Worm (Caenorhabditis elegans) whole organism, L4 larva: ENCODE measurements around the gene T25E4.2.

ENCODE experiments used
- D1046.2 ChIP-seq: fragments of 200-800 bp; sonication (Bioruptor generic); IDR thresholded peaks from 2 replicates; pipeline ENCODE4 v1.3.6; 2022; ENCODE audit warnings: missing genetic modification characterization, missing compliant biosample characterization
- F10B5.3 ChIP-seq: sonication (generic microtip); optimal IDR thresholded peaks from 2 replicates; lab custom pipeline; 2016; ENCODE audit warnings: mild to moderate bottlenecking, missing genetic modification characterization, missing compliant biosample characterization
- T26A8.4 ChIP-seq: fragments of 200-800 bp; sonication (Bioruptor generic); IDR thresholded peaks from 2 replicates; pipeline ENCODE4 v1.3.6; 2022; ENCODE audit warnings: missing genetic modification characterization, missing compliant biosample characterization
- Y48G9A.11 ChIP-seq: fragments of 200-800 bp; sonication (Bioruptor generic); IDR thresholded peaks from 2 replicates; pipeline ENCODE4 v1.3.6; 2022; ENCODE audit warnings: missing genetic modification reagents, missing genetic modification characterization, missing compliant biosample characterization
- arid-1 ChIP-seq: fragments of 200-800 bp; sonication (Bioruptor generic); conservative IDR thresholded peaks from 2 replicates; pipeline ENCODE4 v1.3.6; 2022; ENCODE audit warnings: missing genetic modification reagents, missing genetic modification characterization, missing compliant biosample characterization
- ceh-44 ChIP-seq: fragments of 200-800 bp; sonication (Bioruptor generic); IDR thresholded peaks from 2 replicates; pipeline ENCODE4 v1.3.6; 2022; ENCODE audit warnings: missing genetic modification reagents, missing genetic modification characterization, missing compliant biosample characterization
- ceh-82 ChIP-seq: sonication (generic microtip); optimal IDR thresholded peaks from 2 replicates; lab custom pipeline; 2017; ENCODE audit warnings: missing biosample characterization, missing genetic modification characterization
- ces-1 ChIP-seq: fragments of 150-350 bp; sonication (generic microtip); optimal IDR thresholded peaks from 4 replicates; lab custom pipeline; 2014; ENCODE audit warnings: missing biosample characterization, missing genetic modification reagents, missing genetic modification characterization
- ctbp-1 ChIP-seq: fragments of 200-800 bp; sonication (Bioruptor generic); IDR thresholded peaks from 2 replicates; pipeline ENCODE4 v1.3.6; 2022; ENCODE audit warnings: missing genetic modification reagents, missing genetic modification characterization, missing compliant biosample characterization
- daf-16 ChIP-seq, 3 experiments: sonication (generic microtip); optimal IDR thresholded peaks; 2 replicates each; lab custom pipeline; 2016 to 2017; ENCODE audit warnings: missing genetic modification characterization in 3 of 3, missing genetic modification reagents in 3 of 3, mild to moderate bottlenecking in 2 of 3, missing compliant biosample characterization in 2 of 3, missing biosample characterization in 1 of 3, moderate library complexity in 1 of 3
- dmd-6 ChIP-seq: fragments of 200-800 bp; sonication (Bioruptor generic); IDR thresholded peaks from 2 replicates; pipeline ENCODE4 v1.3.6; 2022; ENCODE audit warnings: missing genetic modification reagents, missing genetic modification characterization, missing compliant biosample characterization
- dmd-8 ChIP-seq: fragments of 200-800 bp; sonication (Bioruptor generic); IDR thresholded peaks from 2 replicates; pipeline ENCODE4 v1.3.6; 2022; ENCODE audit warnings: missing genetic modification characterization, missing compliant biosample characterization
- dve-1 ChIP-seq: sonication (generic microtip); optimal IDR thresholded peaks from 2 replicates; lab custom pipeline; 2017; ENCODE audit warnings: antibody characterized with exemption, mild to moderate bottlenecking, missing genetic modification characterization, missing compliant biosample characterization; ENCODE audit not compliant: insufficient read depth
- egl-27 ChIP-seq: sonication (generic microtip); optimal IDR thresholded peaks from 3 replicates; lab custom pipeline; 2017; ENCODE audit warnings: missing biosample characterization, missing genetic modification reagents, missing genetic modification characterization
- fkh-10 ChIP-seq: fragments of 150-350 bp; optimal IDR thresholded peaks from 2 replicates; lab custom pipeline; 2014; ENCODE audit warnings: missing biosample characterization, missing genetic modification reagents, missing genetic modification characterization
- hif-1 ChIP-seq, 2 experiments: sonication (generic microtip); optimal IDR thresholded peaks; 2 replicates each; lab custom pipeline; 2016 to 2017; ENCODE audit warnings: missing compliant biosample characterization in 2 of 2, missing genetic modification characterization in 2 of 2, missing genetic modification reagents in 2 of 2, missing genotype in 2 of 2, mild to moderate bottlenecking in 1 of 2
- hlh-11 ChIP-seq: fragments of 200-800 bp; sonication (Bioruptor generic); optimal IDR thresholded peaks from 2 replicates; lab custom pipeline; 2018; ENCODE audit warnings: mild to moderate bottlenecking, missing genetic modification characterization, missing compliant biosample characterization
- hmg-1.1 ChIP-seq: fragments of 200-800 bp; sonication (Bioruptor generic); IDR thresholded peaks from 2 replicates; pipeline ENCODE4 v1.3.6; 2022; ENCODE audit warnings: missing genetic modification reagents, missing genetic modification characterization, missing compliant biosample characterization
- jun-1 ChIP-seq: fragments of 150-350 bp; optimal IDR thresholded peaks from 2 replicates; lab custom pipeline; 2014; ENCODE audit warnings: missing biosample characterization, missing genetic modification reagents, missing genetic modification characterization
- lin-13 ChIP-seq: fragments of 150-350 bp; optimal IDR thresholded peaks from 2 replicates; lab custom pipeline; 2014; ENCODE audit warnings: missing biosample characterization, missing genetic modification reagents, missing genetic modification characterization
- lin-38 ChIP-seq: fragments of 200-800 bp; sonication (Bioruptor generic); IDR thresholded peaks from 2 replicates; pipeline ENCODE4 v1.3.6; 2022; ENCODE audit warnings: missing genetic modification reagents, missing genetic modification characterization, missing compliant biosample characterization
- madf-5 ChIP-seq, 2 experiments: fragments of 200-800 bp; sonication (Bioruptor generic); IDR thresholded peaks; 2 replicates each; pipeline ENCODE4 v1.3.6; 2022; ENCODE audit warnings: missing compliant biosample characterization in 2 of 2, missing genetic modification characterization in 2 of 2
- mdl-1 ChIP-seq, 2 experiments: fragments of 150-350 bp in 1 of 2; sonication (generic microtip) in 1 of 2; optimal IDR thresholded peaks; 2 replicates each; lab custom pipeline; 2014 to 2017; ENCODE audit warnings: missing biosample characterization in 2 of 2, missing genetic modification characterization in 2 of 2
- mxl-2 ChIP-seq: fragments of 200-800 bp; sonication (Bioruptor generic); conservative IDR thresholded peaks from 2 replicates; pipeline ENCODE4 v1.3.6; 2022; ENCODE audit warnings: missing genetic modification reagents, missing genetic modification characterization, missing compliant biosample characterization
- nhr-10 ChIP-seq: fragments of 150-350 bp; optimal IDR thresholded peaks from 2 replicates; lab custom pipeline; 2014; ENCODE audit warnings: missing biosample characterization, missing genetic modification characterization
- nhr-102 ChIP-seq: sonication (generic microtip); optimal IDR thresholded peaks from 2 replicates; lab custom pipeline; 2016; ENCODE audit warnings: mild to moderate bottlenecking, missing genetic modification characterization, moderate library complexity, missing compliant biosample characterization
- nhr-237 ChIP-seq: sonication (generic microtip); optimal IDR thresholded peaks from 2 replicates; lab custom pipeline; 2017; ENCODE audit warnings: missing biosample characterization, missing genetic modification characterization
- nhr-41 ChIP-seq: fragments of 200-800 bp; sonication (Bioruptor generic); IDR thresholded peaks from 2 replicates; pipeline ENCODE4 v1.3.6; 2022; ENCODE audit warnings: missing genetic modification reagents, missing genetic modification characterization, missing compliant biosample characterization
- nhr-6 ChIP-seq: fragments of 150-350 bp; optimal IDR thresholded peaks from 2 replicates; lab custom pipeline; 2014; ENCODE audit warnings: missing biosample characterization, missing genetic modification characterization
- nhr-77 ChIP-seq: fragments of 150-350 bp; optimal IDR thresholded peaks from 2 replicates; lab custom pipeline; 2014; ENCODE audit warnings: missing biosample characterization, missing genetic modification characterization
- pha-4 ChIP-seq, 2 experiments: fragments of 150-350 bp in 1 of 2; fragments of 200-800 bp in 1 of 2; sonication (Bioruptor generic) in 1 of 2; IDR thresholded peaks in 1 of 2; optimal IDR thresholded peaks in 1 of 2; 2 replicates each; pipeline versions ENCODE4 v1.3.6 to Lab custom; 2014 to 2022; ENCODE audit warnings: missing genetic modification characterization in 2 of 2, missing genetic modification reagents in 2 of 2, missing biosample characterization in 1 of 2, missing compliant biosample characterization in 1 of 2
- saeg-2 ChIP-seq: fragments of 200-800 bp; sonication (Bioruptor generic); IDR thresholded peaks from 2 replicates; pipeline ENCODE4 v1.3.6; 2022; ENCODE audit warnings: missing genetic modification reagents, missing genetic modification characterization, missing compliant biosample characterization
- sdz-12 ChIP-seq: fragments of 200-800 bp; sonication (Bioruptor generic); optimal IDR thresholded peaks from 2 replicates; lab custom pipeline; 2018; ENCODE audit warnings: mild to moderate bottlenecking, missing genetic modification characterization, missing compliant biosample characterization
- set-16 ChIP-seq: fragments of 200-800 bp; sonication (Bioruptor generic); IDR thresholded peaks from 2 replicates; pipeline ENCODE4 v1.3.6; 2022; ENCODE audit warnings: missing genetic modification reagents, missing genetic modification characterization, missing compliant biosample characterization
- snpc-1.2 ChIP-seq: fragments of 200-800 bp; sonication (Bioruptor generic); IDR thresholded peaks from 2 replicates; pipeline ENCODE4 v1.3.6; 2022; ENCODE audit warnings: missing genetic modification reagents, missing genetic modification characterization, missing compliant biosample characterization
- tag-97 ChIP-seq: fragments of 200-800 bp; sonication (Bioruptor generic); IDR thresholded peaks from 2 replicates; pipeline ENCODE4 v1.3.6; 2022; ENCODE audit warnings: missing genetic modification characterization, missing compliant biosample characterization
- tra-1 ChIP-seq: fragments of 200-800 bp; sonication (Bioruptor generic); IDR thresholded peaks from 2 replicates; pipeline ENCODE4 v1.3.6; 2022; ENCODE audit warnings: missing genetic modification reagents, missing genetic modification characterization, missing compliant biosample characterization
- unc-39 ChIP-seq: sonication (generic microtip); optimal IDR thresholded peaks from 2 replicates; lab custom pipeline; 2017; ENCODE audit warnings: missing biosample characterization, missing genetic modification characterization
- vab-7 ChIP-seq: fragments of 200-800 bp; sonication (Bioruptor generic); IDR thresholded peaks from 2 replicates; pipeline ENCODE4 v1.3.6; 2022; ENCODE audit warnings: missing genetic modification reagents, missing genetic modification characterization, missing compliant biosample characterization
- zfp-2 ChIP-seq: sonication (generic microtip); optimal IDR thresholded peaks from 2 replicates; lab custom pipeline; 2016; ENCODE audit warnings: mild to moderate bottlenecking, missing genetic modification characterization, missing compliant biosample characterization

Gene T25E4.2

DNA sequence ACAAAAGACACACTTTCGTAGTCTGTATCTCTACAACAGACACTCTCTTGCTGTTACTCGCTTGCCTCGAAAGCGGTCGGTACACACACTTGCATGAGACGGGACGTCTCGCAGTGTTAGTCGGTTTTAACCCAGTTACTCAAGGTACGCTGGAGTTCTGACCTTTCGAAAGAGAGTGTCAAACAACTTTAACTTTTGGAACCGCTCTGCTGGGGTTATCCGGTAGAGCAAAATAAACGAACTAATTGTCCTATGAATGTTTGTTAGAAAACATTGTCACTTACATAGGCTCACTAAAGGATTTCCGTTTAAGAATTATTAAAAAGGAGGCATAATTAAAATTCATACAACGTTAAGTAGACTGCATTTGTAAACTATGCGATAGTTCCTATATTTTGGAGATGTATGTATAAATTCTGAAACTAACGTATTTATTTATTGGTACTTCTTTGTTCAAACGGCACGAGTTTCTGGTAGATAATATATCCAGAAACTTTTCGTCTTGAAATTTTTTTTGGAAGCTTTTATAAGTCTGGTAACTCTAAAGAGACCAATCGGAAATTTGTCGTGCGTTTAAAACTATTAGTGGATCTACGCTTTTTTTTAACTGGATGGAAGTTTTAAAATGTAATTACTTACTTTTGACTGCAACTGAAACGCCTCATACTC lies 38.6 kb downstream of the T25E4.2 start (continued):
- peak; percentile 83 to 90 for TF ChIP-seq daf-16 (GFP tag; optimal IDR thresholded peaks at IDR 0.05; lab: Kevin White, UChicago)
- peak; percentile 94 for TF ChIP-seq daf-16 (tag; optimal IDR thresholded peaks at IDR 0.05; lab: Kevin White, UChicago)
- peak; percentile 97 for TF ChIP-seq hlh-11
- peak; percentile 99 for TF ChIP-seq ctbp-1 (GFP tag; lab: Robert Waterston, UW)
- TF ChIP-seq T26A8.4 (GFP tag; lab: Robert Waterston, UW), result peak; percentile 99
- TF ChIP-seq nhr-10 (tag; lab: Kevin White, UChicago), result peak; percentile 96
- TF ChIP-seq lin-13, result peak; percentile 92
- peak; percentile 96 for TF ChIP-seq pha-4 (GFP tag; IDR thresholded peaks at IDR 0.05; lab: Robert Waterston, UW)
- TF ChIP-seq pha-4 (tag; optimal IDR thresholded peaks at IDR 0.05; lab: Kevin White, UChicago), result peak; percentile 88
- TF ChIP-seq hif-1 (tag; optimal IDR thresholded peaks at IDR 0.05; lab: Kevin White, UChicago), result peak; percentile 69 to 89
- TF ChIP-seq dmd-6, result peak; percentile 98
- TF ChIP-seq zfp-2 (tag; lab: Kevin White, UChicago), result peak; percentile 79
- peak; percentile 97 for TF ChIP-seq nhr-77 (tag; lab: Kevin White, UChicago)
- peak; percentile 95 for TF ChIP-seq saeg-2
- TF ChIP-seq sdz-12, result peak; percentile 94
- peak; percentile 99 for TF ChIP-seq hmg-1.1 (GFP tag; lab: Robert Waterston, UW)
- TF ChIP-seq madf-5 (GFP tag; IDR thresholded peaks at IDR 0.05; lab: Robert Waterston, UW), result peak in 1 of 2 experiments; percentile 33; a peak in 1 of 4 replicates
- peak; percentile 65 for TF ChIP-seq nhr-237 (tag; lab: Kevin White, UChicago)
- peak; percentile 94 for TF ChIP-seq ceh-44 (GFP tag; lab: Robert Waterston, UW)
- peak; percentile 79 for TF ChIP-seq snpc-1.2 (GFP tag; lab: Robert Waterston, UW)
- TF ChIP-seq tag-97 (GFP tag; lab: Robert Waterston, UW), result peak; percentile 30; the same call in 1 of the 2 replicates
- TF ChIP-seq mxl-2 (GFP tag; lab: Robert Waterston, UW), result peak; percentile 85; the same call in 1 of the 2 replicates
- peak; percentile 71 for TF ChIP-seq set-16 (GFP tag; lab: Robert Waterston, UW)
- peak; percentile 94 for TF ChIP-seq vab-7 (GFP tag; lab: Robert Waterston, UW)
- peak; percentile 75 for TF ChIP-seq Y48G9A.11 (GFP tag; lab: Robert Waterston, UW)
- TF ChIP-seq tra-1, result peak; percentile 96
- peak; percentile 98 for TF ChIP-seq fkh-10
- no peak for TF ChIP-seq egl-27 (tag; lab: Kevin White, UChicago)

DNA sequence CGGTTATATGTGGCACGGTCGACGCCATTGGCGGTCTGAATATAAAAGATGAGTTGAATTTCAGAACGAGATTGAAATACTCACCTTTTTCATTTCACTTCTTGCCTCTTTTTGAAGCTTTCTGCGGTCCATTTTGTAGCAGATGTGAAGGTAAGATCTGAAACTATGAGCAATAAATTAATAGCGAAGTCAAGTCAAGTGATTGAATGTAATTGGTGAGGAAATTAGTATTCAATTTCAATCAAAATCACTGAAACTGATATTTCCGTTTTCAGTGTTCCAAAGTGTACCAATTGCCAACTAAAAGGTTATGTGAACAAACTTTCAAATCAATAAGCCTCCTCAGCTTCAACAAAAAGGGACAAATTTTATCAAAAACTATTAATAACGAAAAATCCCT lies 40.5 kb downstream of the T25E4.2 start, which contains the start of gene C17C3.24:
TSS of gene C17C3.24 (minus strand) at position 101 of the 400 bp plus-strand sequence.
- TF ChIP-seq unc-39 (tag; lab: Kevin White, UChicago) (no peak), F10B5.3 (no peak), sdz-12 (no peak), ceh-82 (tag; lab: Kevin White, UChicago) (no peak), nhr-6 (tag; lab: Kevin White, UChicago) (no peak), jun-1 (tag; lab: Kevin White, UChicago) (no peak), nhr-10 (tag; lab: Kevin White, UChicago) (no peak), lin-38 (GFP tag; lab: Robert Waterston, UW) (no peak), mdl-1 (tag; optimal IDR thresholded peaks at IDR 0.05; lab: Kevin White, UChicago) (no peak), daf-16 (GFP tag; optimal IDR thresholded peaks at IDR 0.05; lab: Kevin White, UChicago) (no peak), daf-16 (tag; optimal IDR thresholded peaks at IDR 0.05; lab: Kevin White, UChicago) (no peak), ces-1 (GFP tag; lab: Kevin White, UChicago) (no peak), dmd-8 (GFP tag; lab: Robert Waterston, UW) (no peak), arid-1 (no peak), ceh-44 (GFP tag; lab: Robert Waterston, UW) (no peak), dve-1 (tag; lab: Kevin White, UChicago) (no peak), D1046.2 (GFP tag; lab: Robert Waterston, UW) (no peak), nhr-41 (GFP tag; lab: Robert Waterston, UW) (no peak), madf-5 (GFP tag; IDR thresholded peaks at IDR 0.05; lab: Robert Waterston, UW) (no peak), hmg-1.1 (GFP tag; lab: Robert Waterston, UW) (no peak), nhr-102 (tag; lab: Kevin White, UChicago) (no peak)
